Worm (Caenorhabditis elegans) whole organism, mixed stage, embryonic: ENCODE measurements around the gene ragc-1.

Experiments used
- lin-13 ChIP-seq: fragments of 150-350 bp; optimal IDR thresholded peaks from 2 replicates; lab custom pipeline; 2014; ENCODE audit warnings: missing biosample characterization, missing genetic modification characterization
- nhr-76 ChIP-seq: sonication (generic microtip); optimal IDR thresholded peaks from 2 replicates; lab custom pipeline; 2017; ENCODE audit warnings: missing biosample characterization, missing genetic modification characterization
- snpc-4 ChIP-seq: fragments of 150-350 bp; optimal IDR thresholded peaks from 2 replicates; lab custom pipeline; 2014; ENCODE audit warnings: missing biosample characterization, missing genetic modification characterization
- unc-62 ChIP-seq: fragments of 150-350 bp; optimal IDR thresholded peaks from 2 replicates; lab custom pipeline; 2014; ENCODE audit warnings: missing biosample characterization, missing genetic modification reagents, missing genetic modification characterization

ce11 chrIV:11597079-11597478, 7.7 kb downstream of the ragc-1 start:
- TF ChIP-seq nhr-76 (tag; lab: Kevin White, UChicago) (no peak), unc-62 (GFP tag; lab: Kevin White, UChicago) (no peak), lin-13 (tag; lab: Kevin White, UChicago) (no peak), snpc-4 (tag; lab: Kevin White, UChicago) (no peak)
